Worm (Caenorhabditis elegans) whole organism, early embryonic: Measurements from ENCODE around the gene nhr-257.

Experiments
- B0310.2 ChIP-seq: sonication (generic microtip); optimal IDR thresholded peaks from 2 replicates; lab custom pipeline; 2016; ENCODE audit warnings: mild to moderate bottlenecking, missing genetic modification characterization, missing compliant biosample characterization
- F13C5.2 ChIP-seq: sonication (generic microtip); optimal IDR thresholded peaks from 2 replicates; lab custom pipeline; 2017; ENCODE audit warnings: mild to moderate bottlenecking, missing genetic modification characterization, inconsistent platforms, missing compliant biosample characterization
- ama-1 ChIP-seq: fragments of 150-350 bp; optimal IDR thresholded peaks from 2 replicates; lab custom pipeline; 2014
- ceh-13 ChIP-seq: fragments of 200-800 bp; sonication (Bioruptor generic); optimal IDR thresholded peaks from 2 replicates; lab custom pipeline; 2018; ENCODE audit warnings: mild to moderate bottlenecking, missing genetic modification characterization, missing compliant biosample characterization
- ets-7 ChIP-seq: sonication (generic microtip); optimal IDR thresholded peaks from 2 replicates; lab custom pipeline; 2016; ENCODE audit warnings: missing genotype, missing genetic modification characterization, missing compliant biosample characterization
- hmbx-1 ChIP-seq: sonication (generic microtip); optimal IDR thresholded peaks from 2 replicates; lab custom pipeline; 2016; ENCODE audit warnings: mild to moderate bottlenecking, missing genetic modification characterization, missing compliant biosample characterization
- hmg-4 ChIP-seq: fragments of 200-800 bp; sonication (Bioruptor generic); optimal IDR thresholded peaks from 2 replicates; lab custom pipeline; 2018; ENCODE audit warnings: mild to moderate bottlenecking, missing genetic modification characterization, missing compliant biosample characterization
- hnd-1 ChIP-seq: sonication (generic microtip); optimal IDR thresholded peaks from 2 replicates; lab custom pipeline; 2016; ENCODE audit warnings: missing genetic modification characterization, missing compliant biosample characterization
- pes-1 ChIP-seq: fragments of 200-800 bp; sonication (Bioruptor generic); IDR thresholded peaks from 2 replicates; pipeline ENCODE4 v1.3.6; 2022; ENCODE audit warnings: missing genetic modification reagents, missing genetic modification characterization, missing compliant biosample characterization
- sea-1 ChIP-seq: fragments of 200-800 bp; sonication (Bioruptor generic); conservative IDR thresholded peaks from 2 replicates; pipeline ENCODE4 v1.3.6; 2022; ENCODE audit warnings: missing genetic modification characterization, missing compliant biosample characterization
- tbx-37 ChIP-seq: fragments of 200-800 bp; sonication (Bioruptor generic); conservative IDR thresholded peaks from 2 replicates; pipeline ENCODE4 v1.3.6; 2022; ENCODE audit warnings: missing genetic modification reagents, missing genetic modification characterization, missing compliant biosample characterization
- tra-4 ChIP-seq: sonication (generic microtip); optimal IDR thresholded peaks from 2 replicates; lab custom pipeline; 2017; ENCODE audit warnings: missing genetic modification characterization, missing compliant biosample characterization

DNA sequence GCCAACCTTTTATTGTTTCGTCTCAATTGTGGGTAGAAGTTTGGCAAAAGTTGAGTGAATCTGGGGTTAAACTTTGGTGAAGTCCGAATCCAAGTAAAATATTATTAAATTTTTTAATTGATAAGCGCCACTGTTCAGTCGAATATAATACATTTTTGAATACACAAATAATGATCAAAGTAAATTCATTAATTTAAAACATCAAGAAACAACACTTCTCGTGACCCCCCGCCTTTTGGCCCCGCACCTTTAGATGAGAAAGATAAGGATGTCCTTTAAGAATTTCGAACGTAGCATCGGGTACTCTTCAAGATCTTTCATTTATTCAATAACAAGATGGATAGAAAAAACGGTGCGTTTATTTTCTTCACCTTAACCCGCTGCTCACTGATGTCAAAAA lies at the start of gene nhr-257:
- TF ChIP-seq ama-1 (no peak), B0310.2 (tag; lab: Kevin White, UChicago) (no peak), hmbx-1 (tag; lab: Kevin White, UChicago) (no peak), hmg-4 (GFP tag; lab: Kevin White, UChicago) (no peak), tra-4 (no peak), hnd-1 (no peak), tbx-37 (GFP tag; lab: Robert Waterston, UW) (no peak), pes-1 (GFP tag; lab: Robert Waterston, UW) (no peak), ets-7 (tag; lab: Kevin White, UChicago) (no peak), ceh-13 (no peak), F13C5.2 (tag; lab: Kevin White, UChicago) (no peak), sea-1 (GFP tag; lab: Robert Waterston, UW) (no peak)
